Fruit fly (Drosophila melanogaster) whole organism, embryonic: ENCODE data around the gene atl.

Source experiments
- Bteb2 ChIP-seq: fragments of 200-800 bp; sonication (Bioruptor generic); optimal IDR thresholded peaks from 2 replicates; lab custom pipeline; 2016; ENCODE audit warnings: missing biosample characterization, missing genetic modification characterization
- CG10274 ChIP-seq: fragments of 200-800 bp; sonication (Bioruptor generic); optimal IDR thresholded peaks from 3 replicates; lab custom pipeline; 2017; ENCODE audit warnings: missing biosample characterization, mild to moderate bottlenecking, missing genetic modification characterization
- CG10565 ChIP-seq: fragments of 200-800 bp; sonication (Bioruptor generic); optimal IDR thresholded peaks from 3 replicates; lab custom pipeline; 2016; ENCODE audit warnings: missing biosample characterization, mild to moderate bottlenecking, missing genetic modification characterization
- CG11398 ChIP-seq: fragments of 200-800 bp; sonication (Bioruptor generic); optimal IDR thresholded peaks from 2 replicates; lab custom pipeline; 2016; ENCODE audit warnings: missing biosample characterization, missing genetic modification characterization
- CG12071 ChIP-seq: fragments of 200-800 bp; sonication (Bioruptor generic); optimal IDR thresholded peaks from 3 replicates; lab custom pipeline; 2018; ENCODE audit warnings: missing biosample characterization, mild to moderate bottlenecking, missing genetic modification characterization
- CG1529 ChIP-seq: fragments of 200-800 bp; sonication (Bioruptor generic); optimal IDR thresholded peaks from 3 replicates; lab custom pipeline; 2018; ENCODE audit warnings: missing biosample characterization, missing genetic modification characterization
- CG1647 ChIP-seq: fragments of 200-800 bp; sonication (Bioruptor generic); optimal IDR thresholded peaks from 3 replicates; lab custom pipeline; 2016; ENCODE audit warnings: missing biosample characterization, missing genetic modification characterization
- CG17328 ChIP-seq: fragments of 200-800 bp; sonication (Bioruptor generic); IDR thresholded peaks from 2 replicates; pipeline ENCODE4 v1.3.6; 2022; ENCODE audit warnings: missing biosample characterization, missing genetic modification characterization
- CG17612 ChIP-seq: fragments of 200-800 bp; sonication (Bioruptor generic); IDR thresholded peaks from 2 replicates; pipeline ENCODE4 v1.3.6; 2022; ENCODE audit warnings: missing biosample characterization, missing genetic modification characterization
- CG2712 ChIP-seq: fragments of 200-800 bp; optimal IDR thresholded peaks from 3 replicates; lab custom pipeline; 2019; ENCODE audit warnings: missing biosample characterization, mild to moderate bottlenecking, missing genetic modification characterization, moderate library complexity
- CG30431 ChIP-seq: fragments of 200-800 bp; sonication (Bioruptor generic); optimal IDR thresholded peaks from 2 replicates; lab custom pipeline; 2017; ENCODE audit warnings: missing biosample characterization, missing genetic modification characterization
- CG3995 ChIP-seq: fragments of 200-800 bp; sonication (Bioruptor generic); optimal IDR thresholded peaks from 3 replicates; lab custom pipeline; 2016; ENCODE audit warnings: missing biosample characterization, missing genetic modification characterization
- CG4424 ChIP-seq: fragments of 200-800 bp; sonication (Bioruptor generic); optimal IDR thresholded peaks from 3 replicates; lab custom pipeline; 2016; ENCODE audit warnings: missing biosample characterization, missing genetic modification characterization
- CG5245 ChIP-seq: fragments of 200-800 bp; sonication (Bioruptor generic); optimal IDR thresholded peaks from 3 replicates; lab custom pipeline; 2016; ENCODE audit warnings: missing biosample characterization, missing genetic modification characterization
- CG6175 ChIP-seq: fragments of 200-800 bp; sonication (Bioruptor generic); IDR thresholded peaks from 3 replicates; pipeline ENCODE4 v1.3.6; 2022; ENCODE audit warnings: missing biosample characterization, missing genetic modification characterization
- CG6689 ChIP-seq: fragments of 200-800 bp; sonication (Bioruptor generic); IDR thresholded peaks from 2 replicates; pipeline ENCODE4 v1.3.6; 2022; ENCODE audit warnings: missing biosample characterization, missing genetic modification characterization
- CG7963 ChIP-seq: fragments of 200-800 bp; sonication (Bioruptor generic); IDR thresholded peaks from 3 replicates; pipeline ENCODE4 v1.3.6; 2022; ENCODE audit warnings: missing biosample characterization, missing genetic modification characterization; ENCODE audit not compliant: partially characterized antibody
- CG8281 ChIP-seq: fragments of 200-800 bp; sonication (Bioruptor generic); optimal IDR thresholded peaks from 2 replicates; lab custom pipeline; 2018; ENCODE audit warnings: missing biosample characterization, mild to moderate bottlenecking, missing genetic modification characterization, moderate library complexity
- CG8388 ChIP-seq: fragments of 200-800 bp; sonication (Bioruptor generic); optimal IDR thresholded peaks from 2 replicates; lab custom pipeline; 2019; ENCODE audit warnings: missing biosample characterization, mild to moderate bottlenecking, missing genetic modification characterization, moderate library complexity
- CG8765 ChIP-seq: fragments of 200-800 bp; sonication (Bioruptor generic); IDR thresholded peaks from 2 replicates; pipeline ENCODE4 v1.3.6; 2022; ENCODE audit warnings: missing biosample characterization, missing genetic modification characterization
- CoRest ChIP-seq: fragments of 200-800 bp; sonication (Bioruptor generic); optimal IDR thresholded peaks from 3 replicates; lab custom pipeline; 2018; ENCODE audit warnings: missing biosample characterization, mild to moderate bottlenecking, missing genetic modification characterization, moderate library complexity
- Dek ChIP-seq: fragments of 200-800 bp; sonication (Bioruptor generic); optimal IDR thresholded peaks from 3 replicates; lab custom pipeline; 2019; ENCODE audit warnings: missing biosample characterization, mild to moderate bottlenecking, missing genetic modification characterization, moderate library complexity
- Hr78 ChIP-seq, 2 experiments: fragments of 200-800 bp in 1 of 2; fragments of >200 bp in 1 of 2; sonication (Bioruptor generic) in 1 of 2; optimal IDR thresholded peaks; 2 replicates each; lab custom pipeline; 2017 to 2019; ENCODE audit warnings: missing biosample characterization in 2 of 2, missing genetic modification characterization in 2 of 2, mild to moderate bottlenecking in 1 of 2, moderate library complexity in 1 of 2
- Hsf ChIP-seq: fragments of 200-800 bp; sonication (Bioruptor generic); optimal IDR thresholded peaks from 3 replicates; lab custom pipeline; 2016; ENCODE audit warnings: missing biosample characterization, missing genetic modification characterization
- Lpt ChIP-seq: fragments of >200 bp; optimal IDR thresholded peaks from 2 replicates; lab custom pipeline; 2018; ENCODE audit warnings: missing biosample characterization, missing genetic modification characterization
- MTF-1 ChIP-seq: fragments of 200-800 bp; sonication (Bioruptor generic); optimal IDR thresholded peaks from 2 replicates; lab custom pipeline; 2018; ENCODE audit warnings: missing biosample characterization, mild to moderate bottlenecking, missing genetic modification characterization, borderline replicate concordance
- Max ChIP-seq: fragments of 200-800 bp; sonication (Bioruptor generic); optimal IDR thresholded peaks from 2 replicates; lab custom pipeline; 2016; ENCODE audit warnings: missing biosample characterization, mild to moderate bottlenecking, missing genetic modification characterization
- Rx ChIP-seq: fragments of 200-800 bp; sonication (Bioruptor generic); IDR thresholded peaks from 2 replicates; pipeline ENCODE4 v1.3.6; 2022; ENCODE audit warnings: missing biosample characterization, missing genetic modification characterization
- TFAM ChIP-seq: fragments of 200-800 bp; sonication (Bioruptor generic); optimal IDR thresholded peaks from 2 replicates; lab custom pipeline; 2017; ENCODE audit warnings: missing biosample characterization, missing genetic modification characterization, inconsistent platforms
- btn ChIP-seq: fragments of 200-800 bp; sonication (Bioruptor generic); optimal IDR thresholded peaks from 2 replicates; lab custom pipeline; 2016; ENCODE audit warnings: missing biosample characterization, missing genetic modification characterization
- corto ChIP-seq: fragments of 200-800 bp; sonication (Bioruptor generic); optimal IDR thresholded peaks from 2 replicates; lab custom pipeline; 2016; ENCODE audit warnings: missing biosample characterization, mild to moderate bottlenecking, missing genetic modification characterization, moderate library complexity
- crp ChIP-seq, 2 experiments: fragments of 200-800 bp; sonication (Bioruptor generic); optimal IDR thresholded peaks; 2 replicates in 1 of 2; 3 replicates in 1 of 2; lab custom pipeline; 2017; ENCODE audit warnings: missing biosample characterization in 2 of 2, missing genetic modification characterization in 2 of 2, mild to moderate bottlenecking in 1 of 2, moderate library complexity in 1 of 2
- dan ChIP-seq: fragments of 200-800 bp; sonication (Bioruptor generic); IDR thresholded peaks from 2 replicates; pipeline ENCODE4 v1.3.6; 2022; ENCODE audit warnings: missing biosample characterization, missing genetic modification characterization
- fu2 ChIP-seq: fragments of 200-800 bp; sonication (Bioruptor generic); optimal IDR thresholded peaks from 2 replicates; lab custom pipeline; 2016; ENCODE audit warnings: missing biosample characterization, missing genetic modification characterization
- grn ChIP-seq: fragments of 200-800 bp; sonication (Bioruptor generic); optimal IDR thresholded peaks from 3 replicates; lab custom pipeline; 2017; ENCODE audit warnings: missing biosample characterization, missing genetic modification characterization
- kah ChIP-seq: fragments of 200-800 bp; sonication (Bioruptor generic); optimal IDR thresholded peaks from 2 replicates; lab custom pipeline; 2018; ENCODE audit warnings: missing biosample characterization, mild to moderate bottlenecking, missing genetic modification characterization
- nau ChIP-seq: fragments of 200-800 bp; sonication (Bioruptor generic); optimal IDR thresholded peaks from 3 replicates; lab custom pipeline; 2017; ENCODE audit warnings: missing biosample characterization, mild to moderate bottlenecking, missing genetic modification characterization, missing genetic modification reagents
- odd ChIP-seq: fragments of 200-800 bp; sonication (Bioruptor generic); optimal IDR thresholded peaks from 2 replicates; lab custom pipeline; 2017; ENCODE audit warnings: missing biosample characterization, mild to moderate bottlenecking, missing genetic modification characterization
- pfk ChIP-seq: fragments of 200-800 bp; sonication (Bioruptor generic); optimal IDR thresholded peaks from 2 replicates; lab custom pipeline; 2018; ENCODE audit warnings: missing biosample characterization, mild to moderate bottlenecking, missing genetic modification characterization, moderate library complexity
- ro ChIP-seq: fragments of 200-800 bp; sonication (Bioruptor generic); IDR thresholded peaks from 2 replicates; pipeline ENCODE4 v1.3.6; 2022; ENCODE audit warnings: missing biosample characterization, missing genetic modification characterization
- salm ChIP-seq: fragments of 200-800 bp; sonication (Bioruptor generic); optimal IDR thresholded peaks from 2 replicates; lab custom pipeline; 2018; ENCODE audit warnings: missing biosample characterization, mild to moderate bottlenecking, missing genetic modification characterization
- sim ChIP-seq: fragments of 200-800 bp; sonication (Bioruptor generic); IDR thresholded peaks from 2 replicates; pipeline ENCODE4 v1.3.6; 2022; ENCODE audit warnings: missing biosample characterization, missing genetic modification characterization
- sima ChIP-seq: fragments of 200-800 bp; sonication (Bioruptor generic); optimal IDR thresholded peaks from 2 replicates; lab custom pipeline; 2016; ENCODE audit warnings: missing biosample characterization, missing genetic modification characterization
- sob ChIP-seq: fragments of 200-800 bp; sonication (Bioruptor generic); IDR thresholded peaks from 2 replicates; pipeline ENCODE4 v1.3.6; 2022; ENCODE audit warnings: missing biosample characterization, missing genetic modification characterization
- sqz ChIP-seq: fragments of 200-800 bp; sonication (Bioruptor generic); optimal IDR thresholded peaks from 3 replicates; lab custom pipeline; 2018; ENCODE audit warnings: missing biosample characterization, mild to moderate bottlenecking, missing genetic modification characterization
- sr ChIP-seq: fragments of 200-800 bp; sonication (Bioruptor generic); IDR thresholded peaks from 3 replicates; pipeline ENCODE4 v1.3.6; 2022; ENCODE audit warnings: missing biosample characterization, missing genetic modification characterization
- tll ChIP-seq, 2 experiments: fragments of 200-800 bp in 1 of 2; fragments of >200 bp in 1 of 2; sonication (Bioruptor generic) in 1 of 2; optimal IDR thresholded peaks; 2 replicates each; lab custom pipeline; 2017 to 2019; ENCODE audit warnings: missing biosample characterization in 2 of 2, missing genetic modification characterization in 2 of 2, mild to moderate bottlenecking in 1 of 2, moderate library complexity in 1 of 2
- toy ChIP-seq: fragments of 200-800 bp; sonication (Bioruptor generic); IDR thresholded peaks from 2 replicates; pipeline ENCODE4 v1.3.6; 2022; ENCODE audit warnings: missing biosample characterization, missing genetic modification characterization
- twi ChIP-seq: fragments of 200-800 bp; optimal IDR thresholded peaks from 2 replicates; lab custom pipeline; 2019; ENCODE audit warnings: missing biosample characterization, mild to moderate bottlenecking, missing genetic modification characterization, moderate library complexity
- vvl ChIP-seq: fragments of 200-800 bp; sonication (Bioruptor generic); IDR thresholded peaks from 2 replicates; pipeline ENCODE4 v1.3.6; 2022; ENCODE audit warnings: missing biosample characterization, missing genetic modification characterization
- zen2 ChIP-seq: fragments of 200-800 bp; sonication (Bioruptor generic); IDR thresholded peaks from 3 replicates; pipeline ENCODE4 v1.3.6; 2022; ENCODE audit warnings: missing biosample characterization, missing genetic modification characterization; ENCODE audit not compliant: partially characterized antibody

atl gene

DNA sequence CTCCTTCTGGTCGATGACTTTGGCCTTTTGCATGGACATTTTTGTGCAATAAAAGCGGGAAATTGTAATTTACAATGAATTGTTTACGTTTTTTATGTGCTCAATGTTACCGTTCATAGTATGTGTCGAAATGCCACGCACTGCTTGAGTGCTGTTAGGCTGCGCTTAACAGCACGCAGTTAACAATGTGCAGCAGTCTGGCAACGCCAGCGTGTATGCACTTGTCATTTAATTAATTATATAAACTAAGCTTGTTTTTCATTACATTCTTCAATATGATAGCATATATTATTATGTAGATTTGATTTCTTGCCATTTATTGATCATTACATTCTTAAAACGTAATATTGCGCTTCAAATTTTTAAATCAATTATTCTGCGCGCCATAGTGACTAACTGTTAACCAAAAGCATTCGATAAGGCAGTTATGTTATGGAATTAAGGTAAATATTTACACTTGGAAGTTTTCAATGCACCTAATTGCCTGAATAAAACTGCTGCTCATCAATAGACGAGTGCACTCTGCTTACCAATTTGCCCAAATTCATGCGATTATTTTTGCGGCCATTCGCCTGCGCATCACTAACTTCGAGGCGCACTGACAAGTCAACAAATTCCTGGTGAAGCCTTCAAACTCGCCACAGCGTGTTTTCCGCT lies 40.3 kb upstream of the atl start, which contains the start of the genes CG13625 and mld (continued):
- no peak for TF ChIP-seq dan (GFP tag; lab: Robert Waterston, UW)
- no peak for TF ChIP-seq CG17612 (GFP tag; lab: Robert Waterston, UW)
- no peak for TF ChIP-seq salm (tag; lab: Kevin White, UChicago)
- no peak for TF ChIP-seq ro
- no peak for TF ChIP-seq MTF-1
- TF ChIP-seq Hr78 (GFP tag; optimal IDR thresholded peaks at IDR 0.05; lab: Kevin White, UChicago), result no peak
- TF ChIP-seq twi, result no peak
- no peak for TF ChIP-seq CG8765
- peak; percentile 57 for TF ChIP-seq CoRest (tag; lab: Kevin White, UChicago)
- TF ChIP-seq Max (GFP tag; lab: Kevin White, UChicago), result peak; percentile 42
- no peak for TF ChIP-seq CG3995 (GFP tag; lab: Kevin White, UChicago)
- TF ChIP-seq sima (GFP tag; lab: Kevin White, UChicago), result no peak
- TF ChIP-seq CG7963 (GFP tag; lab: Robert Waterston, UW), result no peak
- TF ChIP-seq CG6689 (GFP tag; lab: Robert Waterston, UW), result no peak
- TF ChIP-seq CG1529 (GFP tag; lab: Kevin White, UChicago), result no peak
- no peak for TF ChIP-seq grn (GFP tag; lab: Kevin White, UChicago)
- no peak for TF ChIP-seq CG6175 (GFP tag; lab: Robert Waterston, UW)
- TF ChIP-seq pfk (GFP tag; lab: Kevin White, UChicago), result no peak
- TF ChIP-seq CG10565, result no peak
- no peak for TF ChIP-seq Rx (GFP tag; lab: Robert Waterston, UW)
- TF ChIP-seq CG5245 (GFP tag; lab: Kevin White, UChicago), result no peak
- no peak for TF ChIP-seq CG17328 (GFP tag; lab: Robert Waterston, UW)
- no peak for TF ChIP-seq sim (GFP tag; lab: Robert Waterston, UW)
- TF ChIP-seq CG1647, result no peak
- peak; percentile 6 for TF ChIP-seq CG2712 (tag; lab: Kevin White, UChicago)
- TF ChIP-seq Bteb2 (GFP tag; lab: Kevin White, UChicago), result no peak
- TF ChIP-seq Dek, result no peak
- TF ChIP-seq vvl (GFP tag; lab: Robert Waterston, UW), result no peak
- peak; percentile 97 for TF ChIP-seq sqz
- TF ChIP-seq CG12071 (GFP tag; lab: Kevin White, UChicago), result no peak
- TF ChIP-seq CG30431 (GFP tag; lab: Kevin White, UChicago), result no peak
- TF ChIP-seq zen2 (GFP tag; lab: Robert Waterston, UW), result no peak
- TF ChIP-seq sr (GFP tag; lab: Robert Waterston, UW), result no peak
- no peak for TF ChIP-seq sob
- TF ChIP-seq odd (GFP tag; lab: Kevin White, UChicago), result no peak
- TF ChIP-seq tll (GFP tag; optimal IDR thresholded peaks at IDR 0.05; lab: Kevin White, UChicago), result no peak
- TF ChIP-seq CG8281 (tag; lab: Kevin White, UChicago), result no peak
- no peak for TF ChIP-seq Lpt
- no peak for TF ChIP-seq CG11398
- no peak for TF ChIP-seq Hsf (GFP tag; lab: Kevin White, UChicago)
- TF ChIP-seq CG8388 (GFP tag; lab: Kevin White, UChicago), result no peak
- no peak for TF ChIP-seq btn (GFP tag; lab: Kevin White, UChicago)
- no peak for TF ChIP-seq fu2 (GFP tag; lab: Kevin White, UChicago)
- no peak for TF ChIP-seq CG4424 (GFP tag; lab: Kevin White, UChicago)
- no peak for TF ChIP-seq corto (GFP tag; lab: Kevin White, UChicago)
- TF ChIP-seq nau (GFP tag; lab: Kevin White, UChicago), result no peak
- no peak for TF ChIP-seq CG10274
- no peak for TF ChIP-seq toy (GFP tag; lab: Robert Waterston, UW)
- no peak for TF ChIP-seq crp (GFP tag; optimal IDR thresholded peaks at IDR 0.05; lab: Kevin White, UChicago)
- peak; percentile 16 for TF ChIP-seq kah
- TF ChIP-seq TFAM, result no peak
